In genomic region chr2L:18466202-18466591, dm6 we compare ENCODE assay signal across 4 fruit fly cellular contexts.
TF ChIP-seq lines count a peak whose summit lies in the region.

No protein-coding gene starts in this region.

- TF ChIP-seq CTCF in whole organism, embryonic (GFP tag; optimal IDR thresholded peaks at IDR 0.05; lab: Kevin White, UChicago): no peak

TF ChIP-seq in whole organism, embryonic, 481 proteins besides CTCF, POLR2A, EP300 and RAD21:
- TF ChIP-seq Nf-YC (tag; optimal IDR thresholded peaks at IDR 0.05; lab: Kevin White, UChicago) (no peak), lbe (GFP tag; optimal IDR thresholded peaks at IDR 0.05; lab: Kevin White, UChicago) (peak; percentile 5), dimm (GFP tag; IDR thresholded peaks at IDR 0.05; lab: Robert Waterston, UW) (no peak)

TF ChIP-seq in whole organism, prepupa, 60 proteins besides CTCF, POLR2A, EP300 and RAD21 (continues in another document):
- TF ChIP-seq pdm3 (GFP tag; optimal IDR thresholded peaks at IDR 0.05; lab: Kevin White, UChicago) (peak; percentile 48), CG1621 (tag; optimal IDR thresholded peaks at IDR 0.05; lab: Kevin White, UChicago) (no peak), Ets96B (tag; optimal IDR thresholded peaks at IDR 0.05; lab: Kevin White, UChicago) (peak; percentile 38), CG9139 (GFP tag; optimal IDR thresholded peaks at IDR 0.05; lab: Kevin White, UChicago) (no peak), CG4318 (GFP tag; optimal IDR thresholded peaks at IDR 0.05; lab: Kevin White, UChicago) (peak; percentile 28), lz (GFP tag; optimal IDR thresholded peaks at IDR 0.05; lab: Kevin White, UChicago) (peak; percentile 63), acj6 (GFP tag; optimal IDR thresholded peaks at IDR 0.05; lab: Kevin White, UChicago) (peak; percentile 56), spab (GFP tag; optimal IDR thresholded peaks at IDR 0.05; lab: Kevin White, UChicago) (peak; percentile 18), fd59A (GFP tag; optimal IDR thresholded peaks at IDR 0.05; lab: Kevin White, UChicago) (no peak), CG10669 (GFP tag; optimal IDR thresholded peaks at IDR 0.05; lab: Kevin White, UChicago) (peak; percentile 45), CG15336 (GFP tag; IDR thresholded peaks at IDR 0.05; lab: Robert Waterston, UW) (no peak), CG11762 (GFP tag; optimal IDR thresholded peaks at IDR 0.05; lab: Kevin White, UChicago; ENCODE audit: insufficient read depth) (no peak), Blimp-1 (GFP tag; optimal IDR thresholded peaks at IDR 0.05; lab: Kevin White, UChicago) (peak; percentile 55), fd85E (GFP tag; optimal IDR thresholded peaks at IDR 0.05; lab: Kevin White, UChicago) (no peak), CG8632 (GFP tag; optimal IDR thresholded peaks at IDR 0.05; lab: Kevin White, UChicago) (peak; percentile 58), svp (GFP tag; lab: Kevin White, UChicago) (peak; percentile 84), Sox102F (GFP tag; optimal IDR thresholded peaks at IDR 0.05; lab: Kevin White, UChicago) (peak; percentile 48), Met (GFP tag; optimal IDR thresholded peaks at IDR 0.05; lab: Kevin White, UChicago) (peak; percentile 72), cyc (GFP tag; optimal IDR thresholded peaks at IDR 0.05; lab: Kevin White, UChicago) (peak; percentile 53), CG6792 (GFP tag; optimal IDR thresholded peaks at IDR 0.05; lab: Kevin White, UChicago) (peak; percentile 30), CG11902 (GFP tag; optimal IDR thresholded peaks at IDR 0.05; lab: Kevin White, UChicago) (peak; percentile 33), Ets21C (GFP tag; optimal IDR thresholded peaks at IDR 0.05; lab: Kevin White, UChicago) (peak; percentile 55), eg (GFP tag; IDR thresholded peaks at IDR 0.05; lab: Robert Waterston, UW) (no peak), Sox15 (GFP tag; optimal IDR thresholded peaks at IDR 0.05; lab: Kevin White, UChicago) (peak; percentile 29), Hr4 (GFP tag; optimal IDR thresholded peaks at IDR 0.05; lab: Kevin White, UChicago) (peak; percentile 35), CG6276 (GFP tag; optimal IDR thresholded peaks at IDR 0.05; lab: Kevin White, UChicago) (peak; percentile 11), CG34406 (GFP tag; optimal IDR thresholded peaks at IDR 0.05; lab: Kevin White, UChicago) (peak; percentile 62), net (GFP tag; optimal IDR thresholded peaks at IDR 0.05; lab: Kevin White, UChicago) (no peak), topi (GFP tag; optimal IDR thresholded peaks at IDR 0.05; lab: Kevin White, UChicago) (peak; percentile 77), dac (GFP tag; optimal IDR thresholded peaks at IDR 0.05; lab: Kevin White, UChicago) (no peak)

TF ChIP-seq in whole organism, pupa, 21 proteins besides CTCF, POLR2A, EP300 and RAD21:
- TF ChIP-seq CG4496 (GFP tag; IDR thresholded peaks at IDR 0.05; lab: Robert Waterston, UW) (0 out of 3 replicates have a peak, but pooled peaks have one; percentile 23), Snoo (tag; optimal IDR thresholded peaks at IDR 0.05; lab: Kevin White, UChicago) (peak; percentile 66), CG34367 (tag; optimal IDR thresholded peaks at IDR 0.05; lab: Kevin White, UChicago) (peak; percentile 16), CG15710 (tag; optimal IDR thresholded peaks at IDR 0.05; lab: Kevin White, UChicago) (peak; percentile 20), CG9948 (tag; optimal IDR thresholded peaks at IDR 0.05; lab: Kevin White, UChicago) (peak; percentile 41), rn (GFP tag; IDR thresholded peaks at IDR 0.05; lab: Robert Waterston, UW) (no peak), CG8301 (tag; optimal IDR thresholded peaks at IDR 0.05; lab: Kevin White, UChicago) (peak; percentile 51), CG8159 (tag; optimal IDR thresholded peaks at IDR 0.05; lab: Kevin White, UChicago) (peak; percentile 56), CG13204 (GFP tag; optimal IDR thresholded peaks at IDR 0.05; lab: Kevin White, UChicago) (no peak), Pif1A (GFP tag; optimal IDR thresholded peaks at IDR 0.05; lab: Kevin White, UChicago) (no peak), CG17806 (tag; optimal IDR thresholded peaks at IDR 0.05; lab: Kevin White, UChicago) (peak; percentile 38), gl (tag; optimal IDR thresholded peaks at IDR 0.05; lab: Kevin White, UChicago) (no peak), CG10348 (GFP tag; IDR thresholded peaks at IDR 0.05; lab: Robert Waterston, UW) (no peak), fd96Ca (GFP tag; IDR thresholded peaks at IDR 0.05; lab: Robert Waterston, UW) (no peak), Ets98B (GFP tag; IDR thresholded peaks at IDR 0.05; lab: Robert Waterston, UW) (no peak), CG32121 (GFP tag; IDR thresholded peaks at IDR 0.05; lab: Robert Waterston, UW) (no peak), CG12605 (GFP tag; IDR thresholded peaks at IDR 0.05; lab: Robert Waterston, UW) (no peak), CG14655 (GFP tag; optimal IDR thresholded peaks at IDR 0.05; lab: Kevin White, UChicago) (peak; percentile 63), Pif1B (GFP tag; optimal IDR thresholded peaks at IDR 0.05; lab: Kevin White, UChicago) (peak; percentile 44)

TF ChIP-seq in whole organism, wandering third instar larva, 38 proteins besides CTCF, POLR2A, EP300 and RAD21:
- TF ChIP-seq sage (GFP tag; optimal IDR thresholded peaks at IDR 0.05; lab: Kevin White, UChicago) (no peak), Hnf4 (GFP tag; optimal IDR thresholded peaks at IDR 0.05; lab: Kevin White, UChicago) (no peak), Hr83 (GFP tag; optimal IDR thresholded peaks at IDR 0.05; lab: Kevin White, UChicago; ENCODE audit: poor library complexity, severe bottlenecking) (no peak), rgr (GFP tag; optimal IDR thresholded peaks at IDR 0.05; lab: Kevin White, UChicago) (peak; percentile 8), Sp1 (GFP tag; optimal IDR thresholded peaks at IDR 0.05; lab: Kevin White, UChicago) (peak; percentile 70), CG9705 (GFP tag; optimal IDR thresholded peaks at IDR 0.05; lab: Kevin White, UChicago) (peak; percentile 22), OdsH (GFP tag; optimal IDR thresholded peaks at IDR 0.05; lab: Kevin White, UChicago) (peak; percentile 41), ey (GFP tag; optimal IDR thresholded peaks at IDR 0.05; lab: Kevin White, UChicago) (peak; percentile 11), dmrt93B (GFP tag; optimal IDR thresholded peaks at IDR 0.05; lab: Kevin White, UChicago) (peak; percentile 39), Mio (GFP tag; optimal IDR thresholded peaks at IDR 0.05; lab: Kevin White, UChicago) (no peak), N (GFP tag; optimal IDR thresholded peaks at IDR 0.05; lab: Kevin White, UChicago) (no peak), lola (GFP tag; optimal IDR thresholded peaks at IDR 0.05; lab: Kevin White, UChicago) (no peak), jim (GFP tag; optimal IDR thresholded peaks at IDR 0.05; lab: Kevin White, UChicago) (no peak), usp (GFP tag; optimal IDR thresholded peaks at IDR 0.05; lab: Kevin White, UChicago) (no peak), Hr78 (GFP tag; optimal IDR thresholded peaks at IDR 0.05; lab: Kevin White, UChicago) (no peak), HLH106 (tag; optimal IDR thresholded peaks at IDR 0.05; lab: Kevin White, UChicago) (peak; percentile 68), tai (GFP tag; optimal IDR thresholded peaks at IDR 0.05; lab: Kevin White, UChicago) (no peak), Jra (GFP tag; optimal IDR thresholded peaks at IDR 0.05; lab: Kevin White, UChicago) (no peak), fru (GFP tag; optimal IDR thresholded peaks at IDR 0.05; lab: Kevin White, UChicago) (peak; percentile 53), Dif (GFP tag; optimal IDR thresholded peaks at IDR 0.05; lab: Kevin White, UChicago; ENCODE audit: partially characterized antibody) (no peak), pan (optimal IDR thresholded peaks at IDR 0.05; lab: Kevin White, UChicago) (no peak), GATAd (GFP tag; optimal IDR thresholded peaks at IDR 0.05; lab: Kevin White, UChicago) (no peak), foxo (GFP tag; optimal IDR thresholded peaks at IDR 0.05; lab: Kevin White, UChicago) (peak in 1 of 2 experiments; percentile 58), br (GFP tag; optimal IDR thresholded peaks at IDR 0.05; lab: Kevin White, UChicago) (no peak), dl (GFP tag; optimal IDR thresholded peaks at IDR 0.05; lab: Kevin White, UChicago; ENCODE audit: insufficient read depth in 1 of 2, partially characterized antibody in 2 of 2) (no peak), CG32264 (GFP tag; optimal IDR thresholded peaks at IDR 0.05; lab: Kevin White, UChicago) (no peak), CrebA (GFP tag; optimal IDR thresholded peaks at IDR 0.05; lab: Kevin White, UChicago; ENCODE audit: borderline replicate concordance) (no peak), Rel (GFP tag; optimal IDR thresholded peaks at IDR 0.05; lab: Kevin White, UChicago) (no peak), Rel (tag; optimal IDR thresholded peaks at IDR 0.05; lab: Kevin White, UChicago) (peak; percentile 86), Vsx2 (GFP tag; optimal IDR thresholded peaks at IDR 0.05; lab: Kevin White, UChicago; ENCODE audit: partially characterized antibody) (no peak), h (GFP tag; optimal IDR thresholded peaks at IDR 0.05; lab: Kevin White, UChicago) (peak; percentile 23), Myc (optimal IDR thresholded peaks at IDR 0.05; lab: Kevin White, UChicago) (no peak), psq (GFP tag; optimal IDR thresholded peaks at IDR 0.05; lab: Kevin White, UChicago) (no peak), brk (GFP tag; optimal IDR thresholded peaks at IDR 0.05; lab: Kevin White, UChicago) (no peak), Abd-B (GFP tag; optimal IDR thresholded peaks at IDR 0.05; lab: Kevin White, UChicago) (no peak), sv (GFP tag; optimal IDR thresholded peaks at IDR 0.05; lab: Kevin White, UChicago) (no peak), Dfd (GFP tag; optimal IDR thresholded peaks at IDR 0.05; lab: Kevin White, UChicago) (no peak)

Comparison
In these comparisons a context has a peak if more than half of its experiments do, and no peak if none do; other contexts are left out.
1. Of the 7 proteins assayed by ChIP-seq in both whole organism, embryonic and whole organism, prepupa: peak only in whole organism, embryonic: none; only in whole organism, prepupa: Blimp-1, Hr39 and Sox102F; in both: none; in neither: 4.